Worm (Caenorhabditis elegans): Measurements from ENCODE around the gene col-150.

col-150 gene

DNA sequence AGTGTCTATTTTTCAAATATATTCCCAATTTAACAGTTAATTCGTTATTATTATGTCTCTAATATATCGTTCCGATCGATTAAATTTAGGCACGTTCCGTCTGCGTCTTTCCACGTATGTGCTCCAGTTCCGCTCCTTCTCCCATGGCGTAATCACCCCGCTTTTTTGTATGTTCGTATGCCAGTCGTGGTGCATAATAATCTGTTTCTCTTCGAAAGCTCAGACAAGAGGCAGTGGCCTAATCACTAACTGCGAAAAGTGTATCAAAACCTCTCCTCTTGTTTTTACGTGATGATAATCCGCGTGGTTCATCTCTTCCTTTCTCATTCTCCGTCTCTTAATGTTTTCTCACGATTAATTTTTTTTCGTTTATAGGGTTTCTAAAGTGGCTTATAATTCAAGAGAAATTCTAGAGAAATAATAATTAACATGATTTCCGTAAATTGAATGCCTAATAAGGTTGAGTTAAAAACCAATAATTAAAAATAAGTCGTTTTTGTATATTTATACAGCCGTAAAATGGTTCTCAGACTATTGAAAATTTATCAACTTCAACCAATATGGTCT is 46.7 kb downstream of the col-150 start:
- TF ChIP-seq ceh-16 (tag; optimal IDR thresholded peaks at IDR 0.05) (no peak), ama-1 (optimal IDR thresholded peaks at IDR 0.05) (peak; percentile 75)

DNA sequence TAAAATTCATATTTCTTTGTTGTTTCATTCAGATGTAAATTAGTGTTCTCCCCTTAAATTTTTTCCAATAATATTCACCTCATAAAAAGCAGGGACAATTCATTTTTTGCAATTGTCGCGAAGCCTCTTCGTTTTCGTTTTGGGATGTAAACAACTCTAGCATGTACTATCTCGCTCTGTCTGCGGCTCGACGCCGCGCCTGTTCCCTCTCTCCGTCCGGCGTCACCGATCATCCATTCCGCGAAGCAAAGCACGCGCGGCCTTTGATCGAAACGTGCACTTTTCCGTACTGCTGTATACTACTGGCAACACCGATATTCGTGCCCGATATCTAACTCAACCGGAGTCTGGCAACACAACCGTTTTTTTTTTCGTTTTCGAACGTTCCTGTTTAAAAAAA is 47.5 kb downstream of the col-150 start:
- TF ChIP-seq fkh-10 (GFP tag; optimal IDR thresholded peaks at IDR 0.05) = no peak
- no peak for TF ChIP-seq egl-27 (tag; optimal IDR thresholded peaks at IDR 0.05)
- TF ChIP-seq pha-4 (tag; optimal IDR thresholded peaks at IDR 0.05) = peak; percentile 67
- peak; percentile 41 for TF ChIP-seq nfya-1 (tag; optimal IDR thresholded peaks at IDR 0.05; ENCODE audit: insufficient read depth)
- peak; percentile 10 for TF ChIP-seq snpc-4 (tag; optimal IDR thresholded peaks at IDR 0.05)
- TF ChIP-seq hmg-11 (tag; optimal IDR thresholded peaks at IDR 0.05) = peak; percentile 38
- TF ChIP-seq lin-39 (tag; optimal IDR thresholded peaks at IDR 0.05) = peak; percentile 13
- TF ChIP-seq elt-2 (tag; optimal IDR thresholded peaks at IDR 0.05) = peak; percentile 19

DNA sequence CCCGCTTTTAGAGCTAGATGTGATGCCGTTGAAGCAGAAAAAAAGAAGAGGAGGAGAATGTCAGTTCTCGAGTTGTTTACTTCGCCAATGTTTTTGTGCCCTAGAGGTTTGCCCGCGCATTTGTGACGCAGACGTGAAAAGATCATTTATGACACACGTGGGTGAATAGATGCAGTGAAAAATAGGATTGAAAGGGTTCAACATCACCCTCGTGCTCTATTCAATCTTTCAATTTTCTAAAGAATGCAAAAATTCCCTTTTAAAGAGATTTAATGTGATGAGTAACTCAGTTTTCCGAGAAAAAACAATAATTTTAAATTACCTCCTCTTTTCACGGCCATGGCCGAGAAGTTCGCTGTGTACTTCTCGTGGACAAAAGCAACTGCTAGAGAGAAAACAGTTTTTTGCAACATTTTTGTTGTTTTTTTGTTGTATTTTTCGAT is 48.0 kb downstream of the col-150 start:
- TF ChIP-seq lin-15B (tag; optimal IDR thresholded peaks at IDR 0.05) (peak; percentile 34), R02D3.7 (tag; optimal IDR thresholded peaks at IDR 0.05) (no peak), fkh-10 (GFP tag; optimal IDR thresholded peaks at IDR 0.05) (peak; percentile 57), snpc-4 (tag; optimal IDR thresholded peaks at IDR 0.05) (peak; percentile 18), lin-39 (tag; optimal IDR thresholded peaks at IDR 0.05) (peak; percentile 94), egl-5 (tag; optimal IDR thresholded peaks at IDR 0.05) (peak; percentile 62), nfya-1 (tag; optimal IDR thresholded peaks at IDR 0.05; ENCODE audit: insufficient read depth) (peak; percentile 66), pha-4 (tag; optimal IDR thresholded peaks at IDR 0.05) (peak; percentile 79), mdl-1 (tag; optimal IDR thresholded peaks at IDR 0.05) (peak; percentile 89), ama-1 (optimal IDR thresholded peaks at IDR 0.05) (no peak)

DNA sequence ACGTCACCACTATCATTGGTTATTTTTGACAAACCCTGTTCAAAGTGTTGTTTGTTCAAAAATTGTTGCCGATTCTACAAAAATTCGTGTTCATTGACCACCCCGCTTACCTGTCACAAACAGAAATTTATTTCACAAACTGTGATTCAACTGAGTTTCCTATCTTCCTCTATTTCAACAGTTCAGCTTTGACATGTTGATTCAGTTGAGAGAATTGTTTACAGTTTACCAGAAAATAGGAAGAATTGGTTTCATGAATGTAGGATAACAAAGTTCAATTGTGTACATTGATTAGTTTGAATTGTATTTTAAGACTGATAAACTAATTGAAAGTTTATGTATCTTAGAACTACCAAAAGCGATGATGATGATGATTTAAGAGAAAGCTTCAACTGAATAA is 48.8 kb downstream of the col-150 start:
- TF ChIP-seq ztf-4 (tag; optimal IDR thresholded peaks at IDR 0.05) (no peak), elt-2 (tag; optimal IDR thresholded peaks at IDR 0.05) (peak; percentile 38), pha-4 (tag; optimal IDR thresholded peaks at IDR 0.05) (peak; percentile 90), sea-2 (GFP tag; optimal IDR thresholded peaks at IDR 0.05) (no peak), pqm-1 (tag; optimal IDR thresholded peaks at IDR 0.05) (peak; percentile 30)

DNA sequence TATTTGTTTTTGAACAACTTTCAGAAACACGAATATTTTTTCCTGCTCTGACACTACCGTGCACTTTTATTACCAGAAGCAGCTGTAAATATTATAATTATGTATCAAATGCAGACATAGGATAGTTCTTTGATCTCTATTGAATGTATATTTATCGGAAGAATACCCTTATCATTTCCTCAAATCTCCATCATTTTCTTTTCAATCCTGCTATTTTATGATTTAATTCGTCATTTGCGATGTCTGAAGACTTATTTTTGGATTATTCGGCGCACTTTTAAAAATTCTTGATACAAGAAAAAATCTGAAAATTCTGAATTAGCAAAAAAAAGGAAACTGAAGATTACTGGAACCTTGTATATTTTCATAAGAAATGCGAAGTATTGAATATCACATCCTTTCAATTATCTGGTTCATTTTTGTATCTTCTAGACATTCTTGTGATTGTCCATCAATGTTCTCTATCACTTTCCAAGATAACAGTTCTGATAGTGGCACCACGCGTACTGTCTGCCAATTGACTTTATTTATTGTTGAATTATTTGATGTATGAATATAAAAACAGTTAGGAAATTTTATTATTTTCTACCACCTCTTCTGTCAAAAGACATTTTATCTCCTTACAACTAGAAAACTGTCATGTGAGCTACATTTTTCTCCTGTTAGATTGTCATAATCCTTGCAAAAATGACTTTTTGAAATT is 50.3 kb downstream of the col-150 start:
- TF ChIP-seq elt-2 (tag; optimal IDR thresholded peaks at IDR 0.05) = peak; percentile 68
- TF ChIP-seq fkh-2 (tag; optimal IDR thresholded peaks at IDR 0.05) = no peak
- peak; percentile 2 for TF ChIP-seq pqm-1 (tag; optimal IDR thresholded peaks at IDR 0.05)
- TF ChIP-seq zag-1 (tag; optimal IDR thresholded peaks at IDR 0.05) = no peak
- no peak for TF ChIP-seq nhr-237 (tag; optimal IDR thresholded peaks at IDR 0.05)
